Worm (Caenorhabditis elegans): ENCODE results near the gene elo-7.
A peak's percentile ranks its signal among the peaks of the same experiment; 100 is the strongest.

Gene elo-7

DNA sequence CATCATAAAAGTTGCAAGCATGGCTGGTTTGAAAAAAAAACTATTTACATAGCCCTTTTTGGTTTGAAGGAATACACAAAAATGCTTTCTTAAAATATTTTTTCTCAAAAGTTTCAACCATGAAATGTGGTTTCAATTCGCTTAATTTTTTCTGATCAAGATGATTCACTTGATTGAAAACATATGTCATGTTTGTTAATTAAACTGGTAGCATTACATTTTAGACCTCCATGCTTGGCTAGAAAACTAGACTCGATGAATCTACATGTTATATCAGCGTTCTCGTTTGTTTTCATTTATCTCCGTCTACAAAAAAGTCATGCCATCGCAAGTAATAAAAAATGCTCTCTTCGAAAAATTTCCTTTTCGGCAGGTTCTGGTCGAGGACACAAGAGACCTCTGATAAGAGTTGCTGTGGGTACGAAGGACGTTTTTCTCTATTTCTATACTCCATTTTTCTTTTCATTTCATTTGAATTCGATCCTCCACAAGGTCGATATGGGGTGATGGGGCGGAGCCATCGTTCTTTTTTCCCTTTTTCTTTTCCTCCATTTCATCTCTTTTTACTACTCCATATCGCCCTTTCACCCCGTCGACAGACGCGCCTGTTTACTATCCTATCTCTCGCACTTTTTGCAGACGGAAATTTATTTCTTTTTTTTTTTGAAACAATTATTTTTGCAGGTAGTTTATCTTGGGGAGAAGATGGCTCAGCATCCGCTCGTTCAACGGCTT, 3.9 kb upstream of the elo-7 start, which contains the start of gene elo-1 (continued):
- TF ChIP-seq efl-1 (optimal IDR thresholded peaks at IDR 0.05) = peak; percentile 26 to 29
- peak; percentile 30 to 92 for TF ChIP-seq efl-1 (GFP tag; optimal IDR thresholded peaks at IDR 0.05 in 1 of 2)
- no peak for TF ChIP-seq alr-1 (tag; optimal IDR thresholded peaks at IDR 0.05; ENCODE audit: borderline replicate concordance)
- peak; percentile 5 for TF ChIP-seq tbx-2 (tag; optimal IDR thresholded peaks at IDR 0.05)
- no peak for TF ChIP-seq efl-3 (GFP tag; optimal IDR thresholded peaks at IDR 0.05)
- TF ChIP-seq ceh-82 (tag; optimal IDR thresholded peaks at IDR 0.05) = peak in 1 of 3 experiments; percentile 23
- TF ChIP-seq F16B12.6 (tag; optimal IDR thresholded peaks at IDR 0.05) = no peak
- TF ChIP-seq sup-37 (GFP tag; optimal IDR thresholded peaks at IDR 0.05) = no peak
- peak; percentile 65 for TF ChIP-seq nhr-90 (tag; optimal IDR thresholded peaks at IDR 0.05; ENCODE audit: poor library complexity)
- no peak for TF ChIP-seq pax-3 (tag; optimal IDR thresholded peaks at IDR 0.05)
- TF ChIP-seq fkh-4 (tag; optimal IDR thresholded peaks at IDR 0.05; ENCODE audit: borderline replicate concordance) = peak; percentile 89
- TF ChIP-seq egl-27 (tag; optimal IDR thresholded peaks at IDR 0.05) = peak in 1 of 2 experiments; percentile 31
- TF ChIP-seq jun-1 (tag; optimal IDR thresholded peaks at IDR 0.05) = peak; percentile 6
- TF ChIP-seq isw-1 (GFP tag; IDR thresholded peaks at IDR 0.05) = no peak
- no peak for TF ChIP-seq egl-13 (tag; optimal IDR thresholded peaks at IDR 0.05)
- peak; percentile 68 for TF ChIP-seq mep-1 (tag; optimal IDR thresholded peaks at IDR 0.05)
- TF ChIP-seq pqm-1 (tag; optimal IDR thresholded peaks at IDR 0.05) = no peak
- no peak for TF ChIP-seq ama-1 (optimal IDR thresholded peaks at IDR 0.05)
- TF ChIP-seq unc-86 (tag; optimal IDR thresholded peaks at IDR 0.05) = no peak
- no peak for TF ChIP-seq ztf-11 (tag; optimal IDR thresholded peaks at IDR 0.05)
- no peak for TF ChIP-seq ceh-63 (GFP tag; optimal IDR thresholded peaks at IDR 0.05)
- TF ChIP-seq irx-1 (tag; optimal IDR thresholded peaks at IDR 0.05) = no peak
- TF ChIP-seq fos-1 (tag; optimal IDR thresholded peaks at IDR 0.05) = no peak
- TF ChIP-seq skn-1 (tag; optimal IDR thresholded peaks at IDR 0.05) = no peak
- no peak for TF ChIP-seq lin-39 (tag; optimal IDR thresholded peaks at IDR 0.05)
- peak in 1 of 2 experiments; percentile 40 for TF ChIP-seq lin-35 (GFP tag; optimal IDR thresholded peaks at IDR 0.05)
- TF ChIP-seq nhr-71 (tag; optimal IDR thresholded peaks at IDR 0.05) = peak; percentile 76
- TF ChIP-seq snpc-4 (tag; optimal IDR thresholded peaks at IDR 0.05) = peak; percentile 35
- peak; percentile 98 for TF ChIP-seq blmp-1 (tag; optimal IDR thresholded peaks at IDR 0.05)
- TF ChIP-seq ztf-4 (tag; optimal IDR thresholded peaks at IDR 0.05) = no peak
- no peak for TF ChIP-seq zag-1 (tag; optimal IDR thresholded peaks at IDR 0.05)
- no peak for TF ChIP-seq unc-30 (tag; optimal IDR thresholded peaks at IDR 0.05)
- TF ChIP-seq hlh-17 (GFP tag; optimal IDR thresholded peaks at IDR 0.05; ENCODE audit: borderline replicate concordance) = no peak
- peak; percentile 81 for TF ChIP-seq nhr-20 (tag; optimal IDR thresholded peaks at IDR 0.05)
- TF ChIP-seq elt-3 (tag; optimal IDR thresholded peaks at IDR 0.05) = peak in 4 of 6 experiments; percentile 21 to 46 (median 40)
- peak; percentile 6 for TF ChIP-seq C16A3.4 (tag; optimal IDR thresholded peaks at IDR 0.05)
- no peak for TF ChIP-seq nhr-77 (tag; optimal IDR thresholded peaks at IDR 0.05)
- TF ChIP-seq elt-2 (tag; optimal IDR thresholded peaks at IDR 0.05) = peak; percentile 75
- TF ChIP-seq nhr-237 (tag; optimal IDR thresholded peaks at IDR 0.05) = no peak
- no peak for TF ChIP-seq sox-4 (tag; optimal IDR thresholded peaks at IDR 0.05)
- TF ChIP-seq rnt-1 (tag; optimal IDR thresholded peaks at IDR 0.05) = peak; percentile 52
- peak; percentile 84 for TF ChIP-seq lin-14 (GFP tag; optimal IDR thresholded peaks at IDR 0.05)
- no peak for TF ChIP-seq mab-9 (GFP tag; IDR thresholded peaks at IDR 0.05)
- TF ChIP-seq lsy-2 (tag; optimal IDR thresholded peaks at IDR 0.05) = peak; percentile 22 to 30
